Fruit fly (Drosophila melanogaster): ENCODE measurements around the gene LSm-4.

LSm-4 gene

DNA sequence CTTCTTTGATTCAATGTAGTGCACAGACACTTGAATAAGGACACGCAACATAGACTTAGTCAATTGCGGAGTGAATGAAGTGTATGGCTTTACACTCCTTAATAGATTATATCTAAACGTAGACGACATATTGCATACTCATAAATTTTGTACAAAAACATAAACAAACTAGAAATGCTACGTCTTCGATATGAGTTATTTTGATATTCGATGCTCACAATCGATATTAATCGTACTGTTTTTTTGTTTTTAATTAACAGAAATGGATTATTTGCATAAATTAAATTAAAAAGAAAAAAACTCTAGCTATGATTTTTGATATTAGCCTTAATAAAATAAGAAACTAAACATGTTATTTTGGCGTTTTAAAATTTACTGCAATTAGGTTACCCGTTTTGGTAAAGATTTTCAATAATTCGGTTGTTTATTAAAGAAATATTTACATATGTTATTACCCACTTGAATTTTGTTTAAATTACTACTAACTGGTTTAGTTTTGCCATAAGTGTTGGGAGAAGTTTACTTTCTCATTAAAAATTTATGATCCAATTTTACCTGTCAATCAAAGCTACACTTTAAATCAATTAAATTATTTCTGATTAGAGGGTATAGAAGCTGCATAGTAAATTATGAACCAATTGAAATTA, at the start of gene LSm-4, which contains the start of the genes CG17768 and Ir31a (continued):
- TF ChIP-seq CG17385 (GFP tag; optimal IDR thresholded peaks at IDR 0.05) (no peak), HHEX (GFP tag; optimal IDR thresholded peaks at IDR 0.05) (no peak), dmrt99B (tag; optimal IDR thresholded peaks at IDR 0.05) (no peak), ato (GFP tag; IDR thresholded peaks at IDR 0.05; ENCODE audit: partially characterized antibody) (no peak), Bgb (GFP tag; IDR thresholded peaks at IDR 0.05; ENCODE audit: partially characterized antibody) (peak; percentile 80), D19A (tag; optimal IDR thresholded peaks at IDR 0.05) (no peak), HLH54F (GFP tag; optimal IDR thresholded peaks at IDR 0.05) (no peak), sob (GFP tag; IDR thresholded peaks at IDR 0.05) (no peak), CG9797 (GFP tag; optimal IDR thresholded peaks at IDR 0.05) (no peak), CG3995 (GFP tag; optimal IDR thresholded peaks at IDR 0.05) (peak; percentile 15), nmo (GFP tag; optimal IDR thresholded peaks at IDR 0.05) (peak; percentile 2), vnd (GFP tag; IDR thresholded peaks at IDR 0.05; ENCODE audit: partially characterized antibody) (peak; percentile 59; the same call in 2 of the 3 replicates), twi (tag; optimal IDR thresholded peaks at IDR 0.05) (no peak), CG2875 (GFP tag; optimal IDR thresholded peaks at IDR 0.05) (no peak), H2.0 (GFP tag; IDR thresholded peaks at IDR 0.05) (no peak), gsb-n (tag; optimal IDR thresholded peaks at IDR 0.05) (no peak), tin (GFP tag; optimal IDR thresholded peaks at IDR 0.05) (no peak), CG33557 (GFP tag; optimal IDR thresholded peaks at IDR 0.05) (no peak), Sox100B (GFP tag; optimal IDR thresholded peaks at IDR 0.05) (no peak), Sry-δ (GFP tag; optimal IDR thresholded peaks at IDR 0.05) (peak; percentile 72), caup (GFP tag; optimal IDR thresholded peaks at IDR 0.05; ENCODE audit: severe bottlenecking) (no peak), NK7.1 (GFP tag; optimal IDR thresholded peaks at IDR 0.05) (no peak), da (GFP tag; optimal IDR thresholded peaks at IDR 0.05) (no peak), BtbVII (GFP tag; optimal IDR thresholded peaks at IDR 0.05) (no peak), bigmax (GFP tag; optimal IDR thresholded peaks at IDR 0.05) (no peak), HLH3B (GFP tag; IDR thresholded peaks at IDR 0.05) (no peak), CG5180 (GFP tag; optimal IDR thresholded peaks at IDR 0.05) (no peak), fd3F (GFP tag; optimal IDR thresholded peaks at IDR 0.05) (no peak), NC2β (GFP tag; optimal IDR thresholded peaks at IDR 0.05) (no peak), Meics (GFP tag; optimal IDR thresholded peaks at IDR 0.05) (no peak), sisA (GFP tag; IDR thresholded peaks at IDR 0.05) (no peak), CG13287 (GFP tag; IDR thresholded peaks at IDR 0.05; ENCODE audit: partially characterized antibody) (peak; percentile 87), pzg (GFP tag; optimal IDR thresholded peaks at IDR 0.05) (peak; percentile 20), CG12769 (tag; optimal IDR thresholded peaks at IDR 0.05) (no peak), sens (GFP tag) (peak; percentile 22), jumu (GFP tag; optimal IDR thresholded peaks at IDR 0.05) (no peak), CG1024 (GFP tag; IDR thresholded peaks at IDR 0.05) (no peak), hb (GFP tag; IDR thresholded peaks at IDR 0.05; ENCODE audit: partially characterized antibody) (peak; percentile 68), Six4 (GFP tag; optimal IDR thresholded peaks at IDR 0.05) (no peak), CG9932 (GFP tag; IDR thresholded peaks at IDR 0.05) (no peak), CG11560 (tag; IDR thresholded peaks at IDR 0.05) (no peak), Stat92E (GFP tag; optimal IDR thresholded peaks at IDR 0.05) (no peak), Pdp1 (GFP tag; optimal IDR thresholded peaks at IDR 0.05) (no peak), CG10959 (GFP tag; IDR thresholded peaks at IDR 0.05) (no peak), CG17359 (tag; optimal IDR thresholded peaks at IDR 0.05) (no peak), CG11504 (tag; optimal IDR thresholded peaks at IDR 0.05) (no peak), nau (GFP tag; optimal IDR thresholded peaks at IDR 0.05) (no peak), unpg (GFP tag; optimal IDR thresholded peaks at IDR 0.05) (no peak), CG6683 (GFP tag; optimal IDR thresholded peaks at IDR 0.05) (no peak)

Data from whole organism, embryonic.